Worm (Caenorhabditis elegans) whole organism, late embryonic: ENCODE measurements around the gene btb-17.

Source experiments
- C08G9.2 ChIP-seq: sonication (generic microtip); optimal IDR thresholded peaks from 2 replicates; lab custom pipeline; 2016; ENCODE audit warnings: mild to moderate bottlenecking, missing genetic modification characterization, moderate library complexity, missing compliant biosample characterization
- F13H6.1 ChIP-seq: sonication (generic microtip); optimal IDR thresholded peaks from 2 replicates; lab custom pipeline; 2016; ENCODE audit warnings: missing genetic modification characterization, missing compliant biosample characterization
- T23F11.4 ChIP-seq: fragments of 200-800 bp; sonication (Bioruptor generic); optimal IDR thresholded peaks from 2 replicates; lab custom pipeline; 2018; ENCODE audit warnings: mild to moderate bottlenecking, missing genetic modification characterization, missing compliant biosample characterization
- Y22D7AL.16 ChIP-seq: sonication (generic microtip); optimal IDR thresholded peaks from 2 replicates; lab custom pipeline; 2016; ENCODE audit warnings: missing genetic modification characterization, missing compliant biosample characterization
- ama-1 ChIP-seq: fragments of 150-350 bp; optimal IDR thresholded peaks from 2 replicates; lab custom pipeline; 2014
- ceh-14 ChIP-seq: sonication (generic microtip); optimal IDR thresholded peaks from 2 replicates; lab custom pipeline; 2016; ENCODE audit warnings: missing genotype, missing genetic modification characterization, missing compliant biosample characterization
- ceh-2 ChIP-seq: sonication (generic microtip); optimal IDR thresholded peaks from 2 replicates; lab custom pipeline; 2016; ENCODE audit warnings: missing genotype, missing genetic modification characterization, missing compliant biosample characterization
- ceh-22 ChIP-seq: sonication (generic microtip); optimal IDR thresholded peaks from 2 replicates; lab custom pipeline; 2017; ENCODE audit warnings: missing biosample characterization, missing genetic modification characterization
- ceh-30 ChIP-seq: fragments of 150-350 bp; optimal IDR thresholded peaks from 2 replicates; lab custom pipeline; 2014; ENCODE audit warnings: missing biosample characterization, missing genetic modification characterization
- ceh-48 ChIP-seq: sonication (generic microtip); optimal IDR thresholded peaks from 2 replicates; lab custom pipeline; 2016; ENCODE audit warnings: missing genetic modification characterization, inconsistent platforms, missing compliant biosample characterization
- ceh-9 ChIP-seq: sonication (generic microtip); optimal IDR thresholded peaks from 2 replicates; lab custom pipeline; 2016; ENCODE audit warnings: mild to moderate bottlenecking, missing genetic modification characterization, inconsistent platforms, missing compliant biosample characterization
- che-1 ChIP-seq: sonication (generic microtip); optimal IDR thresholded peaks from 2 replicates; lab custom pipeline; 2016; ENCODE audit warnings: mild to moderate bottlenecking, missing genetic modification characterization, missing compliant biosample characterization
- dmd-4 ChIP-seq: sonication (generic microtip); optimal IDR thresholded peaks from 2 replicates; lab custom pipeline; 2016; ENCODE audit warnings: borderline replicate concordance, missing genetic modification characterization, missing compliant biosample characterization
- elt-2 ChIP-seq: sonication (generic microtip); optimal IDR thresholded peaks from 2 replicates; lab custom pipeline; 2016; ENCODE audit warnings: missing genetic modification reagents, missing genetic modification characterization, missing compliant biosample characterization
- eyg-1 ChIP-seq: sonication (generic microtip); optimal IDR thresholded peaks from 2 replicates; lab custom pipeline; 2016; ENCODE audit warnings: missing genotype, missing genetic modification characterization, missing compliant biosample characterization
- fkh-6 ChIP-seq: sonication (generic microtip); optimal IDR thresholded peaks from 2 replicates; lab custom pipeline; 2016; ENCODE audit warnings: missing genetic modification characterization, missing compliant biosample characterization
- gmeb-2 ChIP-seq: sonication (generic microtip); optimal IDR thresholded peaks from 2 replicates; lab custom pipeline; 2016; ENCODE audit warnings: missing genetic modification characterization, inconsistent platforms, missing compliant biosample characterization
- hlh-6 ChIP-seq: sonication (generic microtip); optimal IDR thresholded peaks from 2 replicates; lab custom pipeline; 2016; ENCODE audit warnings: missing genotype, missing genetic modification characterization, missing compliant biosample characterization
- madf-2 ChIP-seq: sonication (generic microtip); optimal IDR thresholded peaks from 2 replicates; lab custom pipeline; 2017; ENCODE audit warnings: missing genetic modification characterization, missing compliant biosample characterization
- mec-3 ChIP-seq: sonication (generic microtip); optimal IDR thresholded peaks from 2 replicates; lab custom pipeline; 2016; ENCODE audit warnings: borderline replicate concordance, missing genetic modification characterization, missing compliant biosample characterization
- nhr-232 ChIP-seq: sonication (generic microtip); optimal IDR thresholded peaks from 2 replicates; lab custom pipeline; 2016; ENCODE audit warnings: missing genetic modification characterization, missing compliant biosample characterization
- npax-4 ChIP-seq: sonication (generic microtip); optimal IDR thresholded peaks from 2 replicates; lab custom pipeline; 2016; ENCODE audit warnings: missing genetic modification characterization, missing compliant biosample characterization
- pax-1 ChIP-seq: fragments of 150-350 bp; optimal IDR thresholded peaks from 2 replicates; lab custom pipeline; 2014; ENCODE audit warnings: missing biosample characterization, missing genetic modification characterization
- pha-2 ChIP-seq: sonication (generic microtip); optimal IDR thresholded peaks from 2 replicates; lab custom pipeline; 2017; ENCODE audit warnings: mild to moderate bottlenecking, missing genetic modification characterization, missing compliant biosample characterization
- pqm-1 ChIP-seq: sonication (generic microtip); optimal IDR thresholded peaks from 2 replicates; lab custom pipeline; 2016; ENCODE audit warnings: missing genetic modification characterization, missing compliant biosample characterization
- ref-2 ChIP-seq: sonication (generic microtip); optimal IDR thresholded peaks from 2 replicates; lab custom pipeline; 2016; ENCODE audit warnings: missing genetic modification characterization, missing compliant biosample characterization
- rnt-1 ChIP-seq: sonication (generic microtip); optimal IDR thresholded peaks from 2 replicates; lab custom pipeline; 2016; ENCODE audit warnings: missing genetic modification characterization, missing compliant biosample characterization
- sdc-2 ChIP-seq: sonication (generic microtip); optimal IDR thresholded peaks from 2 replicates; lab custom pipeline; 2016; ENCODE audit warnings: missing genotype, missing genetic modification characterization, missing compliant biosample characterization
- tbx-2 ChIP-seq: sonication (generic microtip); optimal IDR thresholded peaks from 2 replicates; lab custom pipeline; 2016; ENCODE audit warnings: missing genetic modification characterization, missing compliant biosample characterization
- tbx-7 ChIP-seq: sonication (generic microtip); optimal IDR thresholded peaks from 2 replicates; lab custom pipeline; 2016; ENCODE audit warnings: missing genotype, missing genetic modification characterization, missing compliant biosample characterization
- unc-3 ChIP-seq, 2 experiments: fragments of 200-800 bp in 1 of 2; sonication (Bioruptor generic) in 1 of 2; sonication (generic microtip) in 1 of 2; conservative IDR thresholded peaks in 1 of 2; optimal IDR thresholded peaks in 1 of 2; 2 replicates each; pipeline versions ENCODE4 v1.3.6 to Lab custom; 2016 to 2022; ENCODE audit warnings: missing compliant biosample characterization in 2 of 2, missing genetic modification characterization in 2 of 2, missing genetic modification reagents in 1 of 2
- unc-55 ChIP-seq: sonication (generic microtip); optimal IDR thresholded peaks from 2 replicates; lab custom pipeline; 2017; ENCODE audit warnings: missing biosample characterization, missing genetic modification reagents, missing genetic modification characterization
- unc-86 ChIP-seq: sonication (generic microtip); optimal IDR thresholded peaks from 2 replicates; lab custom pipeline; 2016; ENCODE audit warnings: missing genetic modification characterization, missing compliant biosample characterization
- zip-5 ChIP-seq: sonication (generic microtip); optimal IDR thresholded peaks from 2 replicates; lab custom pipeline; 2016; ENCODE audit warnings: missing genetic modification characterization, missing compliant biosample characterization
- ztf-16 ChIP-seq: sonication (generic microtip); optimal IDR thresholded peaks from 2 replicates; lab custom pipeline; 2017; ENCODE audit warnings: missing genetic modification characterization, missing compliant biosample characterization

Gene btb-17

ce11 chrII:3259254-3259653, 36.0 kb upstream of the btb-17 start, which contains the start of gene gcy-19:
gcy-19 (minus strand) TSS chrII:3259354.
- TF ChIP-seq unc-86 (tag; lab: Kevin White, UChicago) (no peak), unc-55 (no peak), gmeb-2 (no peak), ceh-30 (no peak), pax-1 (tag; lab: Kevin White, UChicago) (no peak), ceh-14 (no peak), T23F11.4 (GFP tag; lab: Kevin White, UChicago) (no peak), tbx-2 (tag; lab: Kevin White, UChicago) (no peak), hlh-6 (tag; lab: Kevin White, UChicago) (no peak)

DNA sequence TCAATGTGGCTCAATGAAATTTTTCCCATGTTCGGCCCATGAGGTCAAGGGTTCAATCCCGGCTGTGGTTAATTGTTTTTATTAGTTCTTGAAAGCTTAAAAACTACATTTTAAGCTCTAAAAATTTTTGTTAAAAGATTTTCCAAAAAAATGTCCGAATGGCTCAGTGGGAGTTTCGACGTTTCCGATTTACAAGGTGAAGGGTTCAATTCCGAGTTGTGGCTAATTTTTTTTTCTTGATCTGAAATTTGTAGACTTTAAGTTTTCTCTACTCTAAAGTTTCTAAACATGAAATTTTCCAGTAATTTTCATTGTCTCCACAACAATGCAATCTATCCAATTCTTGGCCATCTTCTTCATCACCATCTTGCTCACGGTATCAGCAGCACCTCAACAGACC, 32.7 kb upstream of the btb-17 start, which contains the start of gene F02E11.2:
F02E11.2 (plus strand) TSS at position 301 of the 400 bp plus-strand sequence.
- no peak for TF ChIP-seq rnt-1 (tag; lab: Kevin White, UChicago)
- no peak for TF ChIP-seq unc-86 (tag; lab: Kevin White, UChicago)
- no peak for TF ChIP-seq sdc-2 (tag; lab: Kevin White, UChicago)
- TF ChIP-seq ceh-9 (tag; lab: Kevin White, UChicago): no peak
- TF ChIP-seq C08G9.2: no peak
- no peak for TF ChIP-seq ceh-48 (tag; lab: Kevin White, UChicago)
- no peak for TF ChIP-seq mec-3 (tag; lab: Kevin White, UChicago)
- no peak for TF ChIP-seq ceh-2 (tag; lab: Kevin White, UChicago)
- TF ChIP-seq elt-2 (tag; lab: Kevin White, UChicago): no peak
- TF ChIP-seq tbx-2 (tag; lab: Kevin White, UChicago): no peak
- no peak for TF ChIP-seq F13H6.1 (tag; lab: Kevin White, UChicago)
- TF ChIP-seq tbx-7: no peak
- no peak for TF ChIP-seq pqm-1
- TF ChIP-seq pha-2 (tag; lab: Kevin White, UChicago): no peak
- no peak for TF ChIP-seq npax-4
- no peak for TF ChIP-seq unc-55
- TF ChIP-seq zip-5 (tag; lab: Kevin White, UChicago): no peak
- no peak for TF ChIP-seq unc-3 (GFP tag; conservative IDR thresholded peaks at IDR 0.05; lab: Robert Waterston, UW)
- TF ChIP-seq unc-3 (tag; optimal IDR thresholded peaks at IDR 0.05; lab: Kevin White, UChicago): no peak
- TF ChIP-seq, all 69 proteins: peak for 0

- no peak for TF ChIP-seq ref-2
Observed at ce11 chrII:3264704-3265103, 30.5 kb upstream of the btb-17 start.

- TF ChIP-seq ama-1 (no peak), ceh-2 (tag; lab: Kevin White, UChicago) (no peak), ceh-9 (tag; lab: Kevin White, UChicago) (no peak), madf-2 (no peak), fkh-6 (tag; lab: Kevin White, UChicago) (no peak), che-1 (tag; lab: Kevin White, UChicago) (no peak), ztf-16 (tag; lab: Kevin White, UChicago) (no peak), eyg-1 (tag; lab: Kevin White, UChicago) (no peak), rnt-1 (tag; lab: Kevin White, UChicago) (no peak), ceh-22 (no peak), tbx-2 (tag; lab: Kevin White, UChicago) (no peak), nhr-232 (tag; lab: Kevin White, UChicago) (no peak)
- TF ChIP-seq, all 69 proteins: peak for 0
Observed at ce11 chrII:3267365-3267764, 27.8 kb upstream of the btb-17 start, which contains the start of gene F02E11.7. F02E11.7 (plus strand) TSS chrII:3267665.

DNA sequence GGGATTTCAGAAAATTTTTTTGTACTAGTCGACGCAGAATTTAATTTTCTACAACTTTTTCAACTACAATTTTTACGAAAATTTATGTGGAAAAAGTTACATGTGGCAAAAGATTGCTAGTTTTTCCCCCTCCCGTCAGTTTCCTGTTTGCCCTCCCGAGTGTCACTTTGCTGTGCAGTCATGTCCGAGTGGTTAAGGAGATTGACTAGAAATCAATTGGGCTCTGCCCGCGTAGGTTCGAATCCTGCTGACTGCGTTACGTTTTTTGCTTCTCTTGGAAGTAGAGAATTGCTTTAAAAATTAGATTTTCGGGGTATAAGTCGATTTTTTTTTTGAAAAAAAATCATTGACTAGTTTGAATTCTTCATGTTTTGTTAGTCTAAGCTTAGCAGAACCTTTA, 27.4 kb upstream of the btb-17 start:
- TF ChIP-seq Y22D7AL.16 (tag; lab: Kevin White, UChicago) (peak; percentile 18), nhr-232 (tag; lab: Kevin White, UChicago) (peak; percentile 10), che-1 (tag; lab: Kevin White, UChicago) (peak; percentile 48), dmd-4 (tag; lab: Kevin White, UChicago) (no peak)
